Worm (Caenorhabditis elegans) whole organism, young adult: ENCODE data around the gene tyra-3.

Source experiments
- Y95B8A.8 ChIP-seq: fragments of 200-800 bp; sonication (Bioruptor generic); IDR thresholded peaks from 2 replicates; pipeline ENCODE4 v1.3.6; 2022; ENCODE audit warnings: missing genetic modification reagents, missing genetic modification characterization, missing compliant biosample characterization
- aptf-2 ChIP-seq: fragments of 200-800 bp; sonication (Bioruptor generic); conservative IDR thresholded peaks from 2 replicates; pipeline ENCODE4 v1.3.6; 2022; ENCODE audit warnings: missing genetic modification reagents, missing genetic modification characterization, missing compliant biosample characterization
- bed-1 ChIP-seq: fragments of 200-800 bp; sonication (Bioruptor generic); IDR thresholded peaks from 2 replicates; pipeline ENCODE4 v1.3.6; 2022; ENCODE audit warnings: missing genetic modification reagents, missing genetic modification characterization, missing compliant biosample characterization
- ceh-27 ChIP-seq: fragments of 200-800 bp; sonication (Bioruptor generic); optimal IDR thresholded peaks from 2 replicates; lab custom pipeline; 2018; ENCODE audit warnings: mild to moderate bottlenecking, missing genetic modification characterization, moderate library complexity, missing compliant biosample characterization
- ceh-40 ChIP-seq: fragments of 200-800 bp; sonication (Bioruptor generic); IDR thresholded peaks from 2 replicates; pipeline ENCODE4 v1.3.6; 2022; ENCODE audit warnings: missing genetic modification characterization, missing compliant biosample characterization
- ekl-4 ChIP-seq: fragments of 200-800 bp; sonication (Bioruptor generic); IDR thresholded peaks from 2 replicates; pipeline ENCODE4 v1.3.6; 2022; ENCODE audit warnings: missing genetic modification reagents, missing genetic modification characterization, missing compliant biosample characterization
- let-526 ChIP-seq: fragments of 200-800 bp; sonication (Bioruptor generic); IDR thresholded peaks from 2 replicates; pipeline ENCODE4 v1.3.6; 2022; ENCODE audit warnings: missing genetic modification reagents, missing genetic modification characterization, missing compliant biosample characterization
- mes-4 ChIP-seq: sonication (generic microtip); optimal IDR thresholded peaks from 2 replicates; lab custom pipeline; 2016; ENCODE audit warnings: missing genotype, missing genetic modification characterization, missing compliant biosample characterization
- rcor-1 ChIP-seq: fragments of 200-800 bp; sonication (Bioruptor generic); IDR thresholded peaks from 2 replicates; pipeline ENCODE4 v1.3.6; 2022; ENCODE audit warnings: missing genetic modification reagents, missing genetic modification characterization, missing compliant biosample characterization
- snpc-1.3 ChIP-seq: sonication (generic microtip); optimal IDR thresholded peaks from 2 replicates; lab custom pipeline; 2017; ENCODE audit warnings: missing genetic modification characterization, mild to moderate bottlenecking, missing compliant biosample characterization, antibody characterized with exemption, moderate library complexity, missing genotype, missing genetic modification reagents; ENCODE audit not compliant: insufficient read depth

DNA sequence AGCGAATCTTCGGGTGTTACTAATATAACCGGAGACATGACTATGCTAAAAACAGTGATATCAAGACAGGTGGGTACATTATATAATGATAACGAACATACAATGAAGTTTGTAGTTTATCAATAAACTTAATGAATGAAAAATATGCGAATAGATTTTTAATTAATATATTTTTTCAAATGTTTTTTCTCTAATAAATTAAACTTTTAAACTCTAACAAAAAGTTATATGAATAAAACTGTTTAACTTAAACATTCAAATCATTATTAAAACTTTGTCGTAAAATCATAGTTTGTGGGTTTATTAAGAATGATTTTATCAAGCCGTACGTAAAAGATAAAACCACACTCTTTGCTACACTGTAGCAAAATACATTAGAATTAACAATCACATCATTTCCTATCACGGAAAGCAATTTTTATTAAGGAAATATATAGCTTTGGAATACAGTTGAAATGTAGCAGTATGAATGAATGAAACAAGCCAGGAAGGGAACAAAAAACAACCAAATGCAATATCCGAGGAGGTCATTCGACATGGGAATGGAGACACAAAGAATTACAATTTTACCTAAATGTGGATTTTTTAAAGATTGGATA is 26.8 kb upstream of the tyra-3 start, which contains the start of gene K05B2.4:
- TF ChIP-seq snpc-1.3 (tag; lab: Kevin White, UChicago) (no peak), ceh-40 (GFP tag; lab: Robert Waterston, UW) (no peak), Y95B8A.8 (no peak), mes-4 (no peak), ceh-27 (no peak), let-526 (GFP tag; lab: Robert Waterston, UW) (no peak), bed-1 (no peak), ekl-4 (no peak), rcor-1 (GFP tag; lab: Robert Waterston, UW) (no peak), aptf-2 (no peak)
